Worm (Caenorhabditis elegans): ENCODE data around the gene T19D12.1.

The T19D12.1 gene

DNA sequence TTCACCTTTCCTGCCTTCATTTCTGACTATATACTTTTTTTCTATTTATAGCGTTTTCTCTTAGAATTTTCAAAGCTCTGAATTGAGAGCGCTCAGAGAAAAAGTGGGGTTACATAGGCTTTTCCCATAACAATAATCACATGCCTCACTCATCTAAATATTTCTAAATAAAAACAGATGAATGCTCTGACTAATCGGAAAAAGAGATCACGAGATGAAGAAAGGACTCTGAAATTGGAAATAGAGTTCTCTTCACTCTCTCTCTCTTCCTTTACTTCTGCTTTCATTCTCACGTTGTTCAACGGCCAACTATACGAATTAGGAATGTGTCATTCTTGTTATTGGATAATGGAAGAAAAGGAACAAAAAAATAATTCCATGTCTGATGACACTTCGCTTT is 22.4 kb downstream of the T19D12.1 start:
- TF ChIP-seq lsy-12 (tag; optimal IDR thresholded peaks at IDR 0.05) (no peak), nhr-11 (tag; optimal IDR thresholded peaks at IDR 0.05) (peak; percentile 63), pha-4 (tag; optimal IDR thresholded peaks at IDR 0.05) (no peak)

DNA sequence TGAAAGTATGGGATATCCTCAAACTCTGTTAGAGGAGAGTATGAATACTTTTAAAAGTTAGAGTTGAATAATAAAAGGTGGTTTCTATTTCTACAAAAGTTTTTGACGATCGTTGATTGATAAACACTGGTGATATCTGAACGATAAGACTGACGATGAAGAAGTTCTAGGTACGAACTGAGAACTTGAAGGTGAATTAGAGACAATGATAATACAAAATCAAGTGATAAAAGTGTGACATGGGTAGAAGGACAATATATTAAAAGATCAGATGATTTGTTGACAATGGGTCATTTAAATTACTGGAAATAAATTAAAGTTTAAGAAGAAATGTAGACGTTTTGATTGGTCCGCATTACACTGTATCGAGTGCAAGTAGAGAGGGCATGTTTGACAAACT is 28.7 kb downstream of the T19D12.1 start, which contains the start of gene C18H9.5:
Gene C18H9.5 (minus strand): TSS at position 179 of the 400 bp plus-strand sequence.
- no peak for TF ChIP-seq egl-5 (tag; optimal IDR thresholded peaks at IDR 0.05)
- no peak for TF ChIP-seq elt-2 (tag; optimal IDR thresholded peaks at IDR 0.05)
- TF ChIP-seq egl-27 (tag; optimal IDR thresholded peaks at IDR 0.05) = no peak

DNA sequence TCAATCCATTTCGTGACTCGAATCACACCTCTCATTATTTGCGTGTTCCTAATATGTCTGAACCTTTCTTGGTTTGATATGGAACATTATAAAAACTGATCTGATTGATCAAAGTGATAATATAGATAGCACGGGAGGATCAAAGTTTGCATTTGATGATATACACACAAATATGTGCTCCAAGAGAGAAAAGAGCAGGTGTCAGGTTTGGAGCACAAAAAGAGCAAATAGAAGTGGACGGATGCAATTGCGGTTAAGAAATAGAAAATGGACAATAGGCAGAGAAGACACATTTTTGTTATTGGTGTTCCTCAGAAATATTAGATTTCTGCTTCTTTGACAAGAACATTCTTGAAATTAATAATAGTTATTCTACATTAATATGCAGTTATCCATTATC is 32.1 kb downstream of the T19D12.1 start, which contains the start of gene C18H9.1:
Gene C18H9.1 (plus strand): TSS at position 301 of the 400 bp plus-strand sequence.
- TF ChIP-seq nfya-1 (tag; optimal IDR thresholded peaks at IDR 0.05; ENCODE audit: insufficient read depth) (no peak), egl-5 (tag; optimal IDR thresholded peaks at IDR 0.05) (no peak), ZK546.5 (tag; optimal IDR thresholded peaks at IDR 0.05) (no peak), lin-15B (tag; optimal IDR thresholded peaks at IDR 0.05) (no peak), sea-2 (GFP tag; optimal IDR thresholded peaks at IDR 0.05) (no peak), nhr-28 (tag; optimal IDR thresholded peaks at IDR 0.05) (no peak), ztf-4 (tag; optimal IDR thresholded peaks at IDR 0.05) (no peak), nhr-77 (tag; optimal IDR thresholded peaks at IDR 0.05) (no peak)

DNA sequence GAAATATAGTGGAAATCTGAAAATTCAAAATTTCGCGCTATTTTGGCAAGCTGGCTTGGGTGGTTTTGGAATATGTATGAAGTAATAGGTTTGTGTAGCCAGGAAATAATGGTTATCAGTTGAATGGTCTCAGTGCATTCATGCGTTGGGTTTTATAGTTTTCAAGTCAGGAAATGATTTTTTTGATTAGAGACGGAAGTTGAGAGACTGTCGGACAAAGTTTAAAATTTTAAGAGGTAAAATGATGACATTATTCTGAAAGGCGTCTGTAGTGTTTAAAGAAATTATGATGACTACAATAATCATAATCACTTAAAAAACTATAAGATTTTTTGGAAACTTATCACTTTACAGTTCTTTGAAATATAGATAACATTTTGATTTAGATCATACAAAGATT is 34.8 kb downstream of the T19D12.1 start, which contains the start of gene C18H9.6:
Gene C18H9.6 (minus strand): TSS at position 129 of the 400 bp plus-strand sequence.
- no peak for TF ChIP-seq zag-1 (tag; optimal IDR thresholded peaks at IDR 0.05)
- TF ChIP-seq sea-2 (GFP tag; optimal IDR thresholded peaks at IDR 0.05) = no peak
- no peak for TF ChIP-seq mml-1 (tag; optimal IDR thresholded peaks at IDR 0.05)
- peak; percentile 77 for TF ChIP-seq skn-1 (tag; optimal IDR thresholded peaks at IDR 0.05)
- TF ChIP-seq nhr-23 (tag; optimal IDR thresholded peaks at IDR 0.05) = no peak
- no peak for TF ChIP-seq tbx-2 (tag; optimal IDR thresholded peaks at IDR 0.05)
- no peak for TF ChIP-seq lsy-12 (tag; optimal IDR thresholded peaks at IDR 0.05)
- TF ChIP-seq nfya-1 (tag; optimal IDR thresholded peaks at IDR 0.05; ENCODE audit: insufficient read depth) = no peak
- TF ChIP-seq lin-39 (tag; optimal IDR thresholded peaks at IDR 0.05) = no peak
- no peak for TF ChIP-seq R02D3.7 (tag; optimal IDR thresholded peaks at IDR 0.05)
- TF ChIP-seq egl-5 (tag; optimal IDR thresholded peaks at IDR 0.05) = no peak
- TF ChIP-seq ztf-4 (tag; optimal IDR thresholded peaks at IDR 0.05) = no peak
- TF ChIP-seq ceh-82 (tag; optimal IDR thresholded peaks at IDR 0.05) = no peak
- TF ChIP-seq nhr-28 (tag; optimal IDR thresholded peaks at IDR 0.05) = no peak
- TF ChIP-seq hmg-11 (tag; optimal IDR thresholded peaks at IDR 0.05) = no peak
- no peak for TF ChIP-seq nhr-12 (tag; optimal IDR thresholded peaks at IDR 0.05)
- peak; percentile 85 for TF ChIP-seq pqm-1 (tag; optimal IDR thresholded peaks at IDR 0.05)
- no peak for TF ChIP-seq aly-2 (tag; optimal IDR thresholded peaks at IDR 0.05)
- TF ChIP-seq jun-1 (tag; optimal IDR thresholded peaks at IDR 0.05) = peak; percentile 9
- no peak for TF ChIP-seq nhr-77 (tag; optimal IDR thresholded peaks at IDR 0.05)
- peak; percentile 93 for TF ChIP-seq elt-2 (tag; optimal IDR thresholded peaks at IDR 0.05)
- no peak for TF ChIP-seq ceh-28 (tag; optimal IDR thresholded peaks at IDR 0.05)
- TF ChIP-seq ama-1 (optimal IDR thresholded peaks at IDR 0.05) = no peak
- no peak for TF ChIP-seq ceh-16 (tag; optimal IDR thresholded peaks at IDR 0.05)
- no peak for TF ChIP-seq daf-12 (tag; optimal IDR thresholded peaks at IDR 0.05)
- TF ChIP-seq ZK546.5 (tag; optimal IDR thresholded peaks at IDR 0.05) = no peak
- no peak for TF ChIP-seq nhr-43 (tag; optimal IDR thresholded peaks at IDR 0.05; ENCODE audit: poor library complexity, severe bottlenecking)

DNA sequence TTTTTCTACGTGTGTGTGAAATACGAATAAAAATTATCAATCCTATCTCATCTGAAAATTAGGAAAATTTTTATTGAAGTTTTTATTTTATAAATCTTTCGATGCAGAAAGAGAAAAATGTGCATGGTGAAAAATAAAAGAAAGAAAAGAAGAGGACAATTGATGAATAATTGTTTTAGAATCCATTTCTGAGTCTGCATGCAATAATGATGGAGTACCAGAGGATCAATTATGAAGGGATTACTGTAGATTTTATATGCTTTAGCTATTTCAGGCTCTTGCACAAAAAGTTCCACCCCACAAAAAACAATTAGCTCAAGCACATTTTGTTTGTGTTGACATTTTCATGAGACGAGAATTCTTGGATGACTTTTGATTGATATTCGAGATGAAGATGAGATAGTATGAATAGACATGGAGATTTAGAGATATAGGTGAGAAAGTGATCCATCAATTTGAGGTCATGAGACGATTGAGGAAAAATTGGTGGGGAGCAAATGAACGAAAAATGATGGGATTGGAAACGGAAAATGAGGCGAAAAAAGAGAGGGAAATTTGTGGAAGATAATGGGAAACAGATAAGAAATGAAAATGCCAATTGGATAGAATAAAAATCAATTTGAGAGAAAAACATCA is 39.0 kb downstream of the T19D12.1 start, which contains the start of gene rpy-1:
Gene rpy-1 (minus strand): TSS at position 51 of the 636 bp plus-strand sequence.
- TF ChIP-seq elt-2 (tag; optimal IDR thresholded peaks at IDR 0.05) = no peak
- no peak for TF ChIP-seq skn-1 (tag; optimal IDR thresholded peaks at IDR 0.05)
- no peak for TF ChIP-seq ceh-16 (tag; optimal IDR thresholded peaks at IDR 0.05)
- no peak for TF ChIP-seq ceh-28 (tag; optimal IDR thresholded peaks at IDR 0.05)
- no peak for TF ChIP-seq nhr-25 (tag; optimal IDR thresholded peaks at IDR 0.05)
- no peak for TF ChIP-seq fkh-10 (GFP tag; optimal IDR thresholded peaks at IDR 0.05)
- TF ChIP-seq lin-39 (tag; optimal IDR thresholded peaks at IDR 0.05) = peak; percentile 46
- TF ChIP-seq R02D3.7 (tag; optimal IDR thresholded peaks at IDR 0.05) = no peak
- TF ChIP-seq eor-1 (tag; optimal IDR thresholded peaks at IDR 0.05) = no peak
- TF ChIP-seq unc-62 (GFP tag; optimal IDR thresholded peaks at IDR 0.05) = no peak
- TF ChIP-seq ztf-11 (tag; optimal IDR thresholded peaks at IDR 0.05) = no peak
- TF ChIP-seq fkh-2 (tag; optimal IDR thresholded peaks at IDR 0.05) = no peak
- no peak for TF ChIP-seq sea-2 (GFP tag; optimal IDR thresholded peaks at IDR 0.05)
- no peak for TF ChIP-seq nhr-77 (tag; optimal IDR thresholded peaks at IDR 0.05)
- no peak for TF ChIP-seq ama-1 (optimal IDR thresholded peaks at IDR 0.05)
- no peak for TF ChIP-seq egl-27 (tag; optimal IDR thresholded peaks at IDR 0.05)
- no peak for TF ChIP-seq pqm-1 (tag; optimal IDR thresholded peaks at IDR 0.05)
- TF ChIP-seq fos-1 (tag; optimal IDR thresholded peaks at IDR 0.05) = no peak
- peak; percentile 0 for TF ChIP-seq nfya-1 (tag; optimal IDR thresholded peaks at IDR 0.05; ENCODE audit: insufficient read depth)
- no peak for TF ChIP-seq nhr-67 (tag; optimal IDR thresholded peaks at IDR 0.05)
- TF ChIP-seq daf-12 (tag; optimal IDR thresholded peaks at IDR 0.05) = no peak
- TF ChIP-seq egl-5 (tag; optimal IDR thresholded peaks at IDR 0.05) = peak; percentile 32
- no peak for TF ChIP-seq elt-3 (tag; optimal IDR thresholded peaks at IDR 0.05)
